Worm (Caenorhabditis elegans) whole organism, young adult: Measurements from ENCODE around the gene skpo-2.

Experiments used
- F52B5.7 ChIP-seq: sonication (generic microtip); optimal IDR thresholded peaks from 2 replicates; lab custom pipeline; 2016; ENCODE audit warnings: mild to moderate bottlenecking, missing genetic modification characterization, missing compliant biosample characterization
- Y95B8A.8 ChIP-seq: fragments of 200-800 bp; sonication (Bioruptor generic); IDR thresholded peaks from 2 replicates; pipeline ENCODE4 v1.3.6; 2022; ENCODE audit warnings: missing genetic modification reagents, missing genetic modification characterization, missing compliant biosample characterization
- hlh-12 ChIP-seq: sonication (generic microtip); optimal IDR thresholded peaks from 2 replicates; lab custom pipeline; 2016; ENCODE audit warnings: missing genetic modification characterization, missing compliant biosample characterization
- hmg-20 ChIP-seq: fragments of 200-800 bp; sonication (Bioruptor generic); IDR thresholded peaks from 2 replicates; pipeline ENCODE4 v1.3.6; 2022; ENCODE audit warnings: missing genetic modification reagents, missing genetic modification characterization, missing compliant biosample characterization
- hrde-1 ChIP-seq: sonication (generic microtip); optimal IDR thresholded peaks from 2 replicates; lab custom pipeline; 2016; ENCODE audit warnings: missing genetic modification characterization, mild to moderate bottlenecking, missing compliant biosample characterization, moderate library complexity, missing genotype, missing genetic modification reagents, borderline replicate concordance
- hsf-1 ChIP-seq: fragments of 200-800 bp; sonication (Bioruptor generic); IDR thresholded peaks from 2 replicates; pipeline ENCODE4 v1.3.6; 2022; ENCODE audit warnings: missing genetic modification reagents, missing genetic modification characterization, missing compliant biosample characterization
- lin-35 ChIP-seq, 3 experiments: fragments of 150-350 bp in 2 of 3; sonication (generic microtip) in 1 of 3; optimal IDR thresholded peaks; 2 replicates each; lab custom pipeline; 2014 to 2018; ENCODE audit warnings: missing biosample characterization in 3 of 3, missing genetic modification characterization in 3 of 3, missing genetic modification reagents in 3 of 3
- nhr-90 ChIP-seq: sonication (generic microtip); optimal IDR thresholded peaks from 2 replicates; lab custom pipeline; 2016; ENCODE audit warnings: missing genotype, mild to moderate bottlenecking, missing genetic modification characterization, missing compliant biosample characterization
- sea-2 ChIP-seq: fragments of 200-800 bp; sonication (Bioruptor generic); IDR thresholded peaks from 2 replicates; pipeline ENCODE4 v1.3.6; 2022; ENCODE audit warnings: missing genetic modification characterization, missing compliant biosample characterization
- snpc-4 ChIP-seq, 5 experiments: fragments of 150-350 bp in 1 of 5; sonication (generic microtip) in 4 of 5; optimal IDR thresholded peaks; 2 replicates each; lab custom pipeline; 2014 to 2018; ENCODE audit warnings: missing genetic modification characterization in 5 of 5, missing biosample characterization in 3 of 5, antibody characterized with exemption in 2 of 5, mild to moderate bottlenecking in 2 of 5, missing compliant biosample characterization in 2 of 5, missing genotype in 2 of 5, moderate library complexity in 2 of 5, missing genetic modification reagents in 1 of 5
- sptf-2 ChIP-seq: fragments of 200-800 bp; sonication (Bioruptor generic); optimal IDR thresholded peaks from 2 replicates; lab custom pipeline; 2018; ENCODE audit warnings: mild to moderate bottlenecking, missing genetic modification characterization, missing compliant biosample characterization
- unc-62 ChIP-seq: fragments of 150-350 bp; optimal IDR thresholded peaks from 2 replicates; lab custom pipeline; 2014; ENCODE audit warnings: missing biosample characterization, missing genetic modification reagents, missing genetic modification characterization
- zim-3 ChIP-seq: sonication (generic microtip); optimal IDR thresholded peaks from 2 replicates; lab custom pipeline; 2017; ENCODE audit warnings: mild to moderate bottlenecking, missing genetic modification characterization, moderate library complexity, missing compliant biosample characterization
- ztf-3 ChIP-seq: fragments of 200-800 bp; sonication (Bioruptor generic); optimal IDR thresholded peaks from 2 replicates; lab custom pipeline; 2018; ENCODE audit warnings: mild to moderate bottlenecking, missing genetic modification characterization, missing compliant biosample characterization

- TF ChIP-seq F52B5.7 (tag; lab: Kevin White, UChicago) = no peak
- TF ChIP-seq lin-35 (GFP tag; optimal IDR thresholded peaks at IDR 0.05; lab: Kevin White, UChicago) = no peak
- TF ChIP-seq hlh-12 (tag; lab: Kevin White, UChicago) = no peak
- no peak for TF ChIP-seq snpc-4 (GFP tag; optimal IDR thresholded peaks at IDR 0.05; lab: Kevin White, UChicago)
- no peak for TF ChIP-seq snpc-4 (tag; optimal IDR thresholded peaks at IDR 0.05; lab: Kevin White, UChicago)
- TF ChIP-seq hrde-1 (tag; lab: Kevin White, UChicago) = no peak
- TF ChIP-seq nhr-90 (tag; lab: Kevin White, UChicago) = no peak
- no peak for TF ChIP-seq unc-62 (GFP tag; lab: Kevin White, UChicago)
- TF ChIP-seq sptf-2 (GFP tag; lab: Kevin White, UChicago) = no peak
- TF ChIP-seq ztf-3 (GFP tag; lab: Kevin White, UChicago) = no peak
- no peak for TF ChIP-seq Y95B8A.8
- no peak for TF ChIP-seq zim-3
- TF ChIP-seq hmg-20 = no peak
- TF ChIP-seq hsf-1 (GFP tag; lab: Robert Waterston, UW) = no peak
- no peak for TF ChIP-seq sea-2
Observed at ce11 chrII:3481584-3481983, 45.3 kb upstream of the skpo-2 start, which contains the start of gene Y49F6B.8.
